Fruit fly (Drosophila melanogaster) ovary, adult (tissue): ENCODE results near the gene Muc12Ea.
"Not testable (repeated sequence)": the region's sequence is repeated elsewhere in the genome, so short reads cannot be mapped to it uniquely, and the experiment has no call there.

Experiments
- CG17801 ChIP-seq: fragments of 200-800 bp; optimal IDR thresholded peaks from 2 replicates; lab custom pipeline; 2019; ENCODE audit warnings: missing biosample characterization, mild to moderate bottlenecking, missing genetic modification characterization, moderate library complexity; ENCODE audit not compliant: partially characterized antibody

The Muc12Ea gene

DNA sequence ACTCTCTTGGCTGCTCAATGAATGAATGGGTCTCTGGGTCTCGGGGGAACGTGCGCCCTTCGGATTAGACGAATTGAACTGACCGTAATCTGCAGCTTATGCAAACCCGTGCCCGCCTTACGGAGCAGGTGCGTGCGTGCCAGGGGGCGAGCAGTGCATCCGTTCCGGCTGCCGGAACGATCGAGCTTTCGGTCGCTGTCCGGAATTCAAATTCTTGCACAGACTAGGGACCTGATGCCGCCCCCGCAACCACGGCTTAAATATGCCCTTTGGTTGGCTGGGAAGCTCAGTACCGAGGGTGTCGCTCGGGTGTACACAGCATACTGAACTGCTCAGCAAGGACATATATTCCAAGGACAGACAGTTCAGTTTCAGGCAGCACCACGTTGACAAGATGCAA is at the start of gene Muc12Ea:
Gene Muc12Ea, plus strand, starts transcription at position 301 of the 400 bp plus-strand sequence.
- no peak for TF ChIP-seq CG17801 (GFP tag; lab: Kevin White, UChicago)

DNA sequence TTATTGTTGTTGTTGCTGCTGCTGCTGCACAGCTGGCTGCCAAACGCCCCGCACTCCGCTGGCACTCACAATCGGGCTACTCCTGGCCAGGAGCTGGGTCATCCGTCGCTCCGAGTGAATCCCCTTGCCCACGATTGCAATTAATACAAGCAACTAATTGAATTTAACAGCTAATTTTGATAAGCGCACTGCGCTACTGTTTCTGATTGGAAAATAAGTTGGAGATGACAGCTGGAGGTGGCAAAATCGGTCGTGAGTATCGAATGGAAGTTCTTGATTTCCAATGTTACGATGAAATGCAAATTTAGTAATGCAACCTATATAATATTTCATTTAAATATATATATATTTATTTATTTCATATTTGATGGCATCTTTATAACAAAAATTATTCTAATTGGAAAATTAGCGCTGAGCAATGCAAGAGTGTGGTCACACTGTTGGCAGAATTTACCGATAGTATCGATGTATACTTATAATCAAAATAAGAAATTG is 43.6 kb upstream of the Muc12Ea start, which contains the start of gene CG42271:
Gene CG42271, minus strand, starts transcription at position 224 of the 495 bp plus-strand sequence.
- TF ChIP-seq CG17801 (GFP tag; lab: Kevin White, UChicago): peak; percentile 59

- TF ChIP-seq CG17801 (GFP tag; lab: Kevin White, UChicago): no peak
Measured at dm6 chrX:14234468-14234867, 43.1 kb upstream of the Muc12Ea start.

DNA sequence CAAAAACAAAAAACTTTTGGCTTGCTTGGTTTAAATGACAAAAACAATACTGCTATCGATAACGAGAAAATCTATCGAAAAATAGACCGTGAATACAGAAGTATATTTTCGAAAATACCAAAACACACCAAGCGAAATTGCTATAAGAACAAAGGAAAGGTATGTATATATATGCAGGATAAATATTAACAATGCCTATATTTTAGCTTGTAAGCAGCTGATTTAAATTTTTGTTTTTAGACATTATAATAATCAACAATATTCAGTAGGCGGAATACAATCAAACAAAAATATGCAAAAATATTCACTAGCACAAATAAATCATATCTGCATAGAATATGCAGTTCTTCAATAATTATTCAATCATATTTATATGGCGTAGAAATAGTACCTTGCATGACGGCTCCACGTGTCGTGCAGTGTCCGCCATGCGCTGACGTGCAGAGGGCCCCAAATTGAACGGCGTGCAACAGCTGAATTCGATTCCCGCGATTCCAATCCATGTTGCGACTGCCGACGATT is 39.6 kb upstream of the Muc12Ea start, which contains the start of the genes Fbxl4 and Dus2:
Gene Fbxl4, minus strand, starts transcription at position 51 of the 522 bp plus-strand sequence.
Gene Dus2, plus strand, starts transcription at position 116 of the 522 bp plus-strand sequence.
- peak; percentile 92 for TF ChIP-seq CG17801 (GFP tag; lab: Kevin White, UChicago)

dm6 chrX:14242479-14242878 is 35.1 kb upstream of the Muc12Ea start, which contains the start of gene mRNA-cap:
Gene mRNA-cap (minus strand): TSS chrX:14242822.
- TF ChIP-seq CG17801 (GFP tag; lab: Kevin White, UChicago): no peak

- no peak for TF ChIP-seq CG17801 (GFP tag; lab: Kevin White, UChicago)
Measured at dm6 chrX:14242941-14243736, 34.4 kb upstream of the Muc12Ea start, which contains the start of gene CG32599. Gene CG32599 (plus strand): TSS chrX:14243686.

DNA sequence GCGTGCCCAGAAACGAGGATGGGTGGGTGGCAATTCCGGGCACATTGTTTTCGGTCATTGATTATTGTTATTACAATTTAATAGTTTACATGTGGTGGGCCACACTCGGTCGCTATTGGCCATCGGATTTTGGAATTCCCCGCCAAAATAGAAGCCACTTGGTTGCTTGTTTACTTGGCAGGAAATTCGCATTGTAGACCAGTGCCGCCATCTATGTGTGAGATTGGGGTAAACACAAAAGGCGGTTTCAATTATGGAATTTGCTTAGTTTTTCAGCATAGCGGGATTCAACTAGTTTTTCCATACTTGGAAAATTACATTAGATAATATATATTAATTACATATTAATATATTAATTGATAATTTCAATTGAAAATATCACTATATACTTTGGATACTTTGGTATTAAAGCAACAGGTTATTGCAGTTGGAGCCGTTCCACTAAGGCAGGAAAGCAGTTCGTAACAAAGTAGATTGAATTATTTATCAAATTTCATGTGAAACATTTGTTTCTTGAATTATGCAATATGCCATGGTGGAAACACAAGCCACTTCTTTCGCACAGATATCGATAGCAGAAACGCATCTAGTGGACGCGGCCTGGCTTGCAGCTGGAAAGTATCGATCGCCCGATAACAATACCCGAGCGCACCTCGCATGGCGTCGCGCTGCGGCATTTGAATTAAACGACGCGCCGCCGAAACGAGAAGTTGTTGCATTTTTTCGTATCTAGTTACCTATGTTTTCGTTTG is 30.3 kb upstream of the Muc12Ea start, which contains the start of gene mud:
Gene mud, plus strand, starts transcription at position 698 of the 752 bp plus-strand sequence.
- TF ChIP-seq CG17801 (GFP tag; lab: Kevin White, UChicago): no peak

dm6 chrX:14260863-14261262 is 16.7 kb upstream of the Muc12Ea start, which contains the start of the genes CG46317 and Tat:
Gene CG46317 (plus strand): TSS chrX:14261223.
Gene Tat (plus strand): TSS chrX:14261223.
- no peak for TF ChIP-seq CG17801 (GFP tag; lab: Kevin White, UChicago)

DNA sequence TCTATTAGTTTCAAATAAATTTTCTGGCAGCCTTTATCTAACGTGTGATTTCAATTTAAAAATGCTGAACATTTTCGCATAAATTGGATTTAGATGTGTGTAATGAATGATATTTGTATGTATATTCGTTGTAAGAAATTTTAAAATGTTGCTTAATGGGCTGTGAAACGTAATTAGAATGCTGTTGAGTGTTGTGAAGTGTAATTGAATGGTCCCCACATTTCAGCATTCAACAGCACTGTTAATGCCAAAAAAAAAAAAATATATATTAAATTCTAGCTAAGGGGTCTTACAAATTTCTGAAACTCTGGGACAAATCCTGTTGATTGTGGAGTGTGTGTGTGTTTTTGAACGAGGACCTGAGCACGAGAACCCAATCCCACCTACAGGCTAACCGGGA is 12.4 kb upstream of the Muc12Ea start:
- TF ChIP-seq CG17801 (GFP tag; lab: Kevin White, UChicago): no peak

dm6 chrX:14266075-14266474 is 11.5 kb upstream of the Muc12Ea start, which contains the start of the genes CG13404 and na:
Gene CG13404 (minus strand): TSS chrX:14266250.
Gene na (plus strand): TSS chrX:14266367.
- no peak for TF ChIP-seq CG17801 (GFP tag; lab: Kevin White, UChicago)

- TF ChIP-seq CG17801 (GFP tag; lab: Kevin White, UChicago): no peak
Measured at dm6 chrX:14289293-14289692, 11.8 kb downstream of the Muc12Ea start, which contains the start of gene CG9400. Gene CG9400 (minus strand): TSS chrX:14289393.

- not testable (repeated sequence) for TF ChIP-seq CG17801 (GFP tag; lab: Kevin White, UChicago)
Measured at dm6 chrX:14315483-14315882, 37.9 kb downstream of the Muc12Ea start, which contains the start of gene betaNACtes2. Gene betaNACtes2 (minus strand): TSS chrX:14315583.

dm6 chrX:14317050-14317449 is 39.5 kb downstream of the Muc12Ea start, which contains the start of gene betaNACtes6:
Gene betaNACtes6 (minus strand): TSS chrX:14317150.
- not testable (repeated sequence) for TF ChIP-seq CG17801 (GFP tag; lab: Kevin White, UChicago)

DNA sequence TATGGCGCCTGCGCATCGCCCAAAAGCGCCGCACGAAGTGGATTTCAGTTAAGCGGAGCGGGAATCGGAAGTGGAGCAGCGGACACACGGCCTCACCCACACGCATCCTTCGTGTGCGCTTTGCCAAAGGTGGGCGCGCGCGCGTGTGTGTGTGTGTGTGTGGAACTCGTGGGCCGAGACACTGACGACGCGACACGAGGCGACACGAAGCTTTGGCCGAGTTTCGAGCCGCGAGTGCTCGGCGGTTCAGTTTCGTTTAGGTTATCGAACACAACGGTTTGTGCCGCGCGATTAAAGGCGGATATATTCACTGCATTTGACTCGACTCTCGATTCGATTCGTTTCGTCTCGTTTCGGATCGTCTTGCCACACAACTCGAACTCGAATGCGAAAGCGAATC is 44.4 kb downstream of the Muc12Ea start, which contains the start of gene dpr8:
Gene dpr8, plus strand, starts transcription at position 264 of the 400 bp plus-strand sequence.
- TF ChIP-seq CG17801 (GFP tag; lab: Kevin White, UChicago): no peak
